Worm (Caenorhabditis elegans): ENCODE measurements around the gene Y113G7A.13.

DNA sequence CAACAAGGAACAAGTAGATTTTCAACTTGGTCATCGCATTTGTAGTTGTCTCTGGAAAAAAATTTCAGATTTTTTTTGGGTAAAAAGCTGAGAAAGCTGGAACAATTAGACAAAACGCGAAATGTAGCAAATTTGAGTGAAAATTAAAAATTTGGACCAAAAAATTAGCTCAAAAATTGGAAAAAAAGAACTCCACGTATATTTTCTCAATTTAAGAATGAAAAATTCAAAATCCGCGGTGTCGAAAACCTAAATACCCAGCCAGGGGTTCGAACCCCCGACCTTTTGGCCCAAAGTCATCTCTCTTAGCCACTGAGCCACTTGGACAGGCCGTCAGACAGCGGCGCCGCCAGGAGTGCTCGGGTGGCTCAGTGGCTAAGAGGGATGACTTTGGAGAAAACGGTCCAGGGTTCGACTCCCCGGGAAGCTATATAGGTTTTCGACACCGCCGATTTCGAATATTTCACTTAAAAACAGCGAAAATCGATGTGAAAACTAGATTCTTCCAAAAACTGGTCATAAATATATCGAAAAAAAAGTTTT is 27.3 kb upstream of the Y113G7A.13 start, which contains the start of gene ncx-1:
- TF ChIP-seq W03F9.2 (tag; optimal IDR thresholded peaks at IDR 0.05) (no peak), him-1 (tag; optimal IDR thresholded peaks at IDR 0.05) (no peak), dao-5 (tag; optimal IDR thresholded peaks at IDR 0.05) (no peak)
